Fruit fly (Drosophila melanogaster): ENCODE results near the gene Scsalpha1.
A peak's percentile ranks its signal among the peaks of the same experiment; 100 is the strongest.

The Scsalpha1 gene

dm6 chr3L:3814010-3814833, at the start of gene Scsalpha1 (continued):
- TF ChIP-seq CG11695 (GFP tag; IDR thresholded peaks at IDR 0.05) (peak; percentile 63), CG13287 (GFP tag; IDR thresholded peaks at IDR 0.05; ENCODE audit: partially characterized antibody) (peak; percentile 99), peb (GFP tag; IDR thresholded peaks at IDR 0.05) (no peak), CG30403 (GFP tag; optimal IDR thresholded peaks at IDR 0.05) (peak; percentile 31), CG12071 (GFP tag; optimal IDR thresholded peaks at IDR 0.05) (peak; percentile 42), row (GFP tag; IDR thresholded peaks at IDR 0.05) (peak; percentile 68), CG13123 (GFP tag; optimal IDR thresholded peaks at IDR 0.05) (no peak), dm (GFP tag; optimal IDR thresholded peaks at IDR 0.05) (no peak), CG17385 (GFP tag; optimal IDR thresholded peaks at IDR 0.05) (peak; percentile 46), CG2116 (GFP tag; optimal IDR thresholded peaks at IDR 0.05) (peak; percentile 87), CG4854 (GFP tag; optimal IDR thresholded peaks at IDR 0.05) (no peak), tll (GFP tag; optimal IDR thresholded peaks at IDR 0.05) (peak in 1 of 2 experiments; percentile 1), CG13775 (GFP tag; optimal IDR thresholded peaks at IDR 0.05) (no peak), Sry-β (GFP tag; optimal IDR thresholded peaks at IDR 0.05) (no peak), CG17186 (GFP tag; optimal IDR thresholded peaks at IDR 0.05) (peak; percentile 57), emc (GFP tag; optimal IDR thresholded peaks at IDR 0.05) (no peak), MBD-R2 (GFP tag; IDR thresholded peaks at IDR 0.05) (peak; percentile 71; the same call in 1 of the 2 replicates), CG17328 (GFP tag; IDR thresholded peaks at IDR 0.05) (peak; percentile 27; the same call in 1 of the 2 replicates), pnt (GFP tag; optimal IDR thresholded peaks at IDR 0.05) (no peak), prd (optimal IDR thresholded peaks at IDR 0.05) (no peak), prd (GFP tag; IDR thresholded peaks at IDR 0.05) (peak; percentile 58; the same call in 2 of the 3 replicates), CG10274 (GFP tag; optimal IDR thresholded peaks at IDR 0.05) (no peak), Dad (GFP tag; optimal IDR thresholded peaks at IDR 0.05) (no peak), CG3995 (GFP tag; optimal IDR thresholded peaks at IDR 0.05) (peak; percentile 63), sens-2 (GFP tag; IDR thresholded peaks at IDR 0.05) (no peak), CG11085 (GFP tag; IDR thresholded peaks at IDR 0.05) (no peak), CG17361 (GFP tag; IDR thresholded peaks at IDR 0.05) (peak; percentile 23; the same call in 1 of the 3 replicates), CG4707 (GFP tag; optimal IDR thresholded peaks at IDR 0.05) (no peak), chinmo (GFP tag; IDR thresholded peaks at IDR 0.05; ENCODE audit: partially characterized antibody) (peak; percentile 99), CG10366 (GFP tag; IDR thresholded peaks at IDR 0.05) (peak; percentile 56), schlank (tag; optimal IDR thresholded peaks at IDR 0.05) (no peak), CG31365 (tag; optimal IDR thresholded peaks at IDR 0.05) (no peak), br (optimal IDR thresholded peaks at IDR 0.05) (no peak), CG10147 (GFP tag; optimal IDR thresholded peaks at IDR 0.05) (peak; percentile 12), CG15514 (GFP tag; optimal IDR thresholded peaks at IDR 0.05) (peak; percentile 31), CG10267 (tag; optimal IDR thresholded peaks at IDR 0.05) (peak; percentile 67), sob (GFP tag; IDR thresholded peaks at IDR 0.05) (no peak; the same call in 1 of the 2 replicates), cwo (GFP tag; optimal IDR thresholded peaks at IDR 0.05) (peak; percentile 21), dmrt99B (tag; optimal IDR thresholded peaks at IDR 0.05) (no peak), CG3407 (GFP tag; optimal IDR thresholded peaks at IDR 0.05) (no peak), Aef1 (GFP tag; IDR thresholded peaks at IDR 0.05) (no peak), crc (GFP tag; optimal IDR thresholded peaks at IDR 0.05) (no peak), CG17359 (tag; optimal IDR thresholded peaks at IDR 0.05) (peak; percentile 8), Dll (GFP tag; IDR thresholded peaks at IDR 0.05; ENCODE audit: partially characterized antibody) (peak; percentile 97), yki (optimal IDR thresholded peaks at IDR 0.05) (no peak)

Measured in whole organism, embryonic.